Fruit fly (Drosophila melanogaster) whole organism, embryonic: ENCODE results near the gene PolE2.

Source experiments
- Antp ChIP-seq: fragments of 200-800 bp; sonication (Bioruptor generic); optimal IDR thresholded peaks from 3 replicates; lab custom pipeline; 2016; ENCODE audit warnings: missing biosample characterization, missing genetic modification characterization
- Atf6 ChIP-seq: fragments of 200-800 bp; sonication (Bioruptor generic); IDR thresholded peaks from 2 replicates; pipeline ENCODE4 v1.3.6; 2022; ENCODE audit warnings: missing biosample characterization, missing genetic modification characterization
- C15 ChIP-seq: fragments of 200-800 bp; sonication (Bioruptor generic); IDR thresholded peaks from 3 replicates; pipeline ENCODE4 v1.3.6; 2022; ENCODE audit warnings: missing biosample characterization, missing genetic modification characterization
- CG10543 ChIP-seq: fragments of 200-800 bp; sonication (Bioruptor generic); optimal IDR thresholded peaks from 3 replicates; lab custom pipeline; 2017; ENCODE audit warnings: missing biosample characterization, mild to moderate bottlenecking, missing genetic modification characterization, moderate library complexity
- CG11247 ChIP-seq: fragments of 200-800 bp; sonication (Bioruptor generic); IDR thresholded peaks from 2 replicates; pipeline ENCODE4 v1.3.6; 2022; ENCODE audit warnings: missing biosample characterization, missing genetic modification characterization
- CG12391 ChIP-seq: fragments of 200-800 bp; sonication (Bioruptor generic); optimal IDR thresholded peaks from 3 replicates; lab custom pipeline; 2018; ENCODE audit warnings: missing biosample characterization, mild to moderate bottlenecking, missing genetic modification characterization, moderate library complexity
- CG13296 ChIP-seq: fragments of 200-800 bp; sonication (Bioruptor generic); optimal IDR thresholded peaks from 3 replicates; lab custom pipeline; 2018; ENCODE audit warnings: missing biosample characterization, mild to moderate bottlenecking, missing genetic modification characterization
- CG14710 ChIP-seq: fragments of 200-800 bp; sonication (Bioruptor generic); optimal IDR thresholded peaks from 3 replicates; lab custom pipeline; 2019; ENCODE audit warnings: missing biosample characterization, mild to moderate bottlenecking, missing genetic modification characterization, moderate library complexity
- CG14965 ChIP-seq: fragments of 200-800 bp; sonication (Bioruptor generic); optimal IDR thresholded peaks from 2 replicates; lab custom pipeline; 2016; ENCODE audit warnings: missing biosample characterization, missing genetic modification characterization, borderline replicate concordance
- CG17359 ChIP-seq: fragments of 200-800 bp; sonication (Bioruptor generic); optimal IDR thresholded peaks from 3 replicates; lab custom pipeline; 2018; ENCODE audit warnings: missing biosample characterization, mild to moderate bottlenecking, missing genetic modification characterization, moderate library complexity
- CG3163 ChIP-seq: fragments of 200-800 bp; sonication (Bioruptor generic); optimal IDR thresholded peaks from 3 replicates; lab custom pipeline; 2016; ENCODE audit warnings: missing biosample characterization, missing genetic modification characterization
- CG32767 ChIP-seq: fragments of 200-800 bp; sonication (Bioruptor generic); IDR thresholded peaks from 2 replicates; pipeline ENCODE4 v1.3.6; 2022; ENCODE audit warnings: missing biosample characterization, missing genetic modification characterization
- CG3281 ChIP-seq: fragments of 200-800 bp; sonication (Bioruptor generic); optimal IDR thresholded peaks from 3 replicates; lab custom pipeline; 2017; ENCODE audit warnings: missing biosample characterization, mild to moderate bottlenecking, missing genetic modification characterization
- CG3995 ChIP-seq: fragments of 200-800 bp; sonication (Bioruptor generic); optimal IDR thresholded peaks from 3 replicates; lab custom pipeline; 2016; ENCODE audit warnings: missing biosample characterization, missing genetic modification characterization
- CG4730 ChIP-seq: fragments of 200-800 bp; sonication (Bioruptor generic); IDR thresholded peaks from 2 replicates; pipeline ENCODE4 v1.3.6; 2022; ENCODE audit warnings: missing biosample characterization, missing genetic modification characterization
- CG5180 ChIP-seq: fragments of 200-800 bp; sonication (Bioruptor generic); optimal IDR thresholded peaks from 3 replicates; lab custom pipeline; 2017; ENCODE audit warnings: missing biosample characterization, missing genetic modification characterization, mild to moderate bottlenecking, moderate library complexity, missing genetic modification reagents
- CG7357 ChIP-seq: fragments of 200-800 bp; sonication (Bioruptor generic); IDR thresholded peaks from 3 replicates; pipeline ENCODE4 v1.3.6; 2022; ENCODE audit warnings: missing biosample characterization, missing genetic modification characterization
- CG8944 ChIP-seq: fragments of 200-800 bp; sonication (Bioruptor generic); optimal IDR thresholded peaks from 3 replicates; lab custom pipeline; 2016; ENCODE audit warnings: missing biosample characterization, missing genetic modification characterization
- CG9817 ChIP-seq: fragments of 200-800 bp; sonication (Bioruptor generic); optimal IDR thresholded peaks from 2 replicates; lab custom pipeline; 2018; ENCODE audit warnings: missing biosample characterization, mild to moderate bottlenecking, missing genetic modification characterization, moderate library complexity
- CHES-1-like ChIP-seq: fragments of 200-800 bp; sonication (Bioruptor generic); optimal IDR thresholded peaks from 2 replicates; lab custom pipeline; 2016; ENCODE audit warnings: missing biosample characterization, missing genetic modification characterization
- Dip2 ChIP-seq: fragments of 200-800 bp; sonication (Bioruptor generic); IDR thresholded peaks from 2 replicates; pipeline ENCODE4 v1.3.6; 2022; ENCODE audit warnings: missing biosample characterization, missing genetic modification characterization
- H15 ChIP-seq: fragments of 200-800 bp; sonication (Bioruptor generic); IDR thresholded peaks from 3 replicates; pipeline ENCODE4 v1.3.6; 2022; ENCODE audit warnings: missing biosample characterization, missing genetic modification characterization
- Hr51 ChIP-seq, 2 experiments: fragments of 200-800 bp; sonication (Bioruptor generic); optimal IDR thresholded peaks; 2 replicates in 1 of 2; 3 replicates in 1 of 2; lab custom pipeline; 2016 to 2018; ENCODE audit warnings: missing biosample characterization in 2 of 2, missing genetic modification characterization in 2 of 2, mild to moderate bottlenecking in 1 of 2, moderate library complexity in 1 of 2
- Med ChIP-seq: fragments of 200-800 bp; sonication (Bioruptor generic); peaks from one replicate; lab custom pipeline; 2016; ENCODE audit warnings: missing biosample characterization, missing genetic modification characterization, mild to moderate bottlenecking, inconsistent platforms, moderate library complexity
- NC2α ChIP-seq: fragments of 200-800 bp; sonication (Bioruptor generic); optimal IDR thresholded peaks from 2 replicates; lab custom pipeline; 2016; ENCODE audit warnings: missing biosample characterization, missing genetic modification characterization
- Nf-YB ChIP-seq: fragments of 200-800 bp; sonication (Bioruptor generic); optimal IDR thresholded peaks from 3 replicates; lab custom pipeline; 2019; ENCODE audit warnings: missing biosample characterization, mild to moderate bottlenecking, missing genetic modification characterization, moderate library complexity
- Poxn ChIP-seq: fragments of 200-800 bp; sonication (Bioruptor generic); IDR thresholded peaks from 2 replicates; pipeline ENCODE4 v1.3.6; 2022; ENCODE audit warnings: missing biosample characterization, missing genetic modification characterization
- Ptx1 ChIP-seq: fragments of 200-800 bp; sonication (Bioruptor generic); IDR thresholded peaks from 2 replicates; pipeline ENCODE4 v1.3.6; 2022; ENCODE audit warnings: missing biosample characterization, missing genetic modification characterization
- Xrp1 ChIP-seq: fragments of 200-800 bp; sonication (Bioruptor generic); IDR thresholded peaks from 2 replicates; pipeline ENCODE4 v1.3.6; 2022; ENCODE audit warnings: missing biosample characterization, missing genetic modification characterization
- amos ChIP-seq: fragments of 200-800 bp; sonication (Bioruptor generic); IDR thresholded peaks from 2 replicates; pipeline ENCODE4 v1.3.6; 2022; ENCODE audit warnings: missing biosample characterization, missing genetic modification characterization; ENCODE audit not compliant: partially characterized antibody
- ash1 ChIP-seq: fragments of 200-800 bp; sonication (Bioruptor generic); optimal IDR thresholded peaks from 2 replicates; lab custom pipeline; 2018; ENCODE audit warnings: missing biosample characterization, mild to moderate bottlenecking, missing genetic modification characterization
- bcd ChIP-seq: fragments of 200-800 bp; sonication (Bioruptor generic); optimal IDR thresholded peaks from 2 replicates; lab custom pipeline; 2017; ENCODE audit warnings: missing biosample characterization, mild to moderate bottlenecking, missing genetic modification characterization
- cg ChIP-seq: fragments of 200-800 bp; sonication (Bioruptor generic); optimal IDR thresholded peaks from 3 replicates; lab custom pipeline; 2019; ENCODE audit warnings: missing biosample characterization, mild to moderate bottlenecking, missing genetic modification characterization, moderate library complexity
- cwo ChIP-seq: fragments of 200-800 bp; sonication (Bioruptor generic); optimal IDR thresholded peaks from 3 replicates; lab custom pipeline; 2017; ENCODE audit warnings: missing biosample characterization, missing genetic modification characterization, mild to moderate bottlenecking, moderate library complexity, missing genetic modification reagents
- fd96Cb ChIP-seq: fragments of 200-800 bp; sonication (Bioruptor generic); optimal IDR thresholded peaks from 2 replicates; lab custom pipeline; 2018; ENCODE audit warnings: missing biosample characterization, mild to moderate bottlenecking, missing genetic modification characterization, moderate library complexity
- gcm2 ChIP-seq: fragments of 200-800 bp; sonication (Bioruptor generic); optimal IDR thresholded peaks from 2 replicates; lab custom pipeline; 2016; ENCODE audit warnings: missing biosample characterization, missing genetic modification characterization
- hbn ChIP-seq: fragments of 200-800 bp; sonication (Bioruptor generic); IDR thresholded peaks from 2 replicates; pipeline ENCODE4 v1.3.6; 2022; ENCODE audit warnings: missing biosample characterization, missing genetic modification characterization; ENCODE audit not compliant: partially characterized antibody
- ind ChIP-seq: fragments of 200-800 bp; sonication (Bioruptor generic); optimal IDR thresholded peaks from 3 replicates; lab custom pipeline; 2016; ENCODE audit warnings: missing biosample characterization, missing genetic modification characterization
- kay ChIP-seq: fragments of 200-800 bp; sonication (Bioruptor generic); optimal IDR thresholded peaks from 2 replicates; lab custom pipeline; 2016; ENCODE audit warnings: missing biosample characterization, missing genetic modification characterization
- klu ChIP-seq: fragments of 200-800 bp; sonication (Bioruptor generic); IDR thresholded peaks from 2 replicates; pipeline ENCODE4 v1.3.6; 2022; ENCODE audit warnings: missing biosample characterization, missing genetic modification characterization
- nau ChIP-seq: fragments of 200-800 bp; sonication (Bioruptor generic); optimal IDR thresholded peaks from 3 replicates; lab custom pipeline; 2017; ENCODE audit warnings: missing biosample characterization, mild to moderate bottlenecking, missing genetic modification characterization, missing genetic modification reagents
- otp ChIP-seq: fragments of 200-800 bp; sonication (Bioruptor generic); IDR thresholded peaks from 3 replicates; pipeline ENCODE4, ENCODE4 v1.3.6; 2022; ENCODE audit warnings: missing biosample characterization, missing genetic modification characterization
- pita ChIP-seq: fragments of 200-800 bp; sonication (Bioruptor generic); optimal IDR thresholded peaks from 2 replicates; lab custom pipeline; 2017; ENCODE audit warnings: missing biosample characterization, mild to moderate bottlenecking, missing genetic modification characterization
- trem ChIP-seq: fragments of 200-800 bp; optimal IDR thresholded peaks from 3 replicates; lab custom pipeline; 2019; ENCODE audit warnings: missing biosample characterization, mild to moderate bottlenecking, missing genetic modification characterization, moderate library complexity
- vvl ChIP-seq: fragments of 200-800 bp; sonication (Bioruptor generic); IDR thresholded peaks from 2 replicates; pipeline ENCODE4 v1.3.6; 2022; ENCODE audit warnings: missing biosample characterization, missing genetic modification characterization
- z ChIP-seq: fragments of 200-800 bp; sonication (Bioruptor generic); IDR thresholded peaks from 3 replicates; pipeline ENCODE4 v1.3.6; 2022; ENCODE audit warnings: missing biosample characterization, missing genetic modification characterization
- zen2 ChIP-seq: fragments of 200-800 bp; sonication (Bioruptor generic); IDR thresholded peaks from 3 replicates; pipeline ENCODE4 v1.3.6; 2022; ENCODE audit warnings: missing biosample characterization, missing genetic modification characterization; ENCODE audit not compliant: partially characterized antibody
- zfh1 ChIP-seq: fragments of 200-800 bp; sonication (Bioruptor generic); IDR thresholded peaks from 3 replicates; pipeline ENCODE4 v1.3.6; 2022; ENCODE audit warnings: missing biosample characterization, missing genetic modification characterization
- zfh2 ChIP-seq: fragments of 200-800 bp; sonication (Bioruptor generic); optimal IDR thresholded peaks from 2 replicates; lab custom pipeline; 2016; ENCODE audit warnings: missing biosample characterization, missing genetic modification characterization

The PolE2 gene

dm6 chr3L:5926015-5926988 is 29.1 kb upstream of the PolE2 start (continued):
- TF ChIP-seq CG5180 = no peak
- no peak for TF ChIP-seq kay
- TF ChIP-seq CG14710 (tag; lab: Kevin White, UChicago) = no peak
- no peak for TF ChIP-seq H15
- no peak; the same call in none of the 2 replicates for TF ChIP-seq Ptx1
- peak; percentile 77 for TF ChIP-seq CG17359
- peak; percentile 81 for TF ChIP-seq Med (GFP tag; lab: Kevin White, UChicago)
- no peak for TF ChIP-seq pita (GFP tag; lab: Kevin White, UChicago)
- no peak for TF ChIP-seq ash1 (GFP tag; lab: Kevin White, UChicago)
- no peak; the same call in 1 of the 2 replicates for TF ChIP-seq CG32767 (GFP tag; lab: Robert Waterston, UW)
- TF ChIP-seq klu = no peak
- TF ChIP-seq Xrp1 (GFP tag; lab: Robert Waterston, UW) = peak; percentile 59; the same call in 1 of the 2 replicates
- no peak for TF ChIP-seq nau (GFP tag; lab: Kevin White, UChicago)
- peak; percentile 71 for TF ChIP-seq cg (GFP tag; lab: Kevin White, UChicago)
- peak in 1 of 2 experiments; percentile 76 for TF ChIP-seq Hr51 (GFP tag; optimal IDR thresholded peaks at IDR 0.05; lab: Kevin White, UChicago)
- no peak for TF ChIP-seq CG3163 (GFP tag; lab: Kevin White, UChicago)
- TF ChIP-seq Antp (GFP tag; lab: Kevin White, UChicago) = no peak
- no peak for TF ChIP-seq gcm2 (GFP tag; lab: Kevin White, UChicago)
- TF ChIP-seq zfh1 (GFP tag; lab: Robert Waterston, UW) = no peak
- TF ChIP-seq fd96Cb = peak; percentile 15
- no peak for TF ChIP-seq Poxn
- no peak for TF ChIP-seq CG14965 (GFP tag; lab: Kevin White, UChicago)
- no peak for TF ChIP-seq CG11247
- TF ChIP-seq zfh2 (GFP tag; lab: Kevin White, UChicago) = no peak
- TF ChIP-seq trem (tag; lab: Kevin White, UChicago) = peak; percentile 3
- TF ChIP-seq Nf-YB (GFP tag; lab: Kevin White, UChicago) = peak; percentile 17
- no peak for TF ChIP-seq C15
- TF ChIP-seq ind (GFP tag; lab: Kevin White, UChicago) = peak; percentile 14
- TF ChIP-seq CG3281 (GFP tag; lab: Kevin White, UChicago) = no peak
- TF ChIP-seq CG4730 (GFP tag; lab: Robert Waterston, UW) = no peak
- TF ChIP-seq CG7357 = no peak
- TF ChIP-seq CG9817 (tag; lab: Kevin White, UChicago) = peak; percentile 2
- TF ChIP-seq CG13296 (GFP tag; lab: Kevin White, UChicago) = no peak
- no peak for TF ChIP-seq Dip2
- TF ChIP-seq CG3995 (GFP tag; lab: Kevin White, UChicago) = peak; percentile 73
- no peak for TF ChIP-seq hbn (GFP tag; lab: Robert Waterston, UW)

DNA sequence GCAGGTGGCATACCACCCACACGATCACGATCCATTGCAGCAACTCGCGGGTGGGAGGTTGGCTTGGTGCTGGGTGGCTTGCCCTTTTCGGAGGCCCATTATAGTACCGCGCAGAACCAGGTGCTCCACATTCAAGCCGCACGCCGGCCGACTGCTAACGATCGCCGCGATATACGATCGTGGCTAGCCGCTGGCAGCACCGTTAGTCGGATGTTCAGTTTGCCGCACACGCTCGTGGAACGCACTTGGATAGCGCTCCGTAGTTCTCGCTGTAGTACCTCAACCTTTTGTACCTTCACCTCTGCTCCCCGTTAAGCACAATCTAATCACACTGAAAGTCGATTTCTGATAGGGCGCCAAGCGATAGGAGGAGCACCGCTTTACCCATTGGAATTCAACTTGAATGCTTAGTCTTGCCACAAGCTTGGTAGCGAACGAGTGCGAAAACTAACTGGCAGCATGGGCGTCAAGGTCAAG is 26.4 kb upstream of the PolE2 start, which contains the start of gene CG33523:
Gene CG33523, plus strand, starts transcription at position 217 of the 477 bp plus-strand sequence.
- TF ChIP-seq CHES-1-like (GFP tag; lab: Kevin White, UChicago) (no peak), NC2α (GFP tag; lab: Kevin White, UChicago) (no peak), vvl (GFP tag; lab: Robert Waterston, UW) (peak; percentile 54; the same call in 1 of the 2 replicates), amos (GFP tag; lab: Robert Waterston, UW) (peak; percentile 16; the same call in 1 of the 2 replicates), bcd (GFP tag; lab: Kevin White, UChicago) (no peak), CG8944 (GFP tag; lab: Kevin White, UChicago) (no peak), cwo (GFP tag; lab: Kevin White, UChicago) (peak; percentile 40), CG9817 (tag; lab: Kevin White, UChicago) (no peak), Med (GFP tag; lab: Kevin White, UChicago) (peak; percentile 76), zen2 (no peak), CG12391 (tag; lab: Kevin White, UChicago) (no peak), otp (GFP tag; lab: Robert Waterston, UW) (no peak; the same call in 2 of the 3 replicates), Atf6 (GFP tag; lab: Robert Waterston, UW) (peak; percentile 39; the same call in 1 of the 2 replicates), CG10543 (peak; percentile 74), z (peak; percentile 57; the same call in 2 of the 3 replicates)
